Fruit fly (Drosophila melanogaster): ENCODE measurements around the gene Flad2.
"Not testable (repeated sequence)": the region's sequence is repeated elsewhere in the genome, so short reads cannot be mapped to it uniquely, and the experiment has no call there.

DNA sequence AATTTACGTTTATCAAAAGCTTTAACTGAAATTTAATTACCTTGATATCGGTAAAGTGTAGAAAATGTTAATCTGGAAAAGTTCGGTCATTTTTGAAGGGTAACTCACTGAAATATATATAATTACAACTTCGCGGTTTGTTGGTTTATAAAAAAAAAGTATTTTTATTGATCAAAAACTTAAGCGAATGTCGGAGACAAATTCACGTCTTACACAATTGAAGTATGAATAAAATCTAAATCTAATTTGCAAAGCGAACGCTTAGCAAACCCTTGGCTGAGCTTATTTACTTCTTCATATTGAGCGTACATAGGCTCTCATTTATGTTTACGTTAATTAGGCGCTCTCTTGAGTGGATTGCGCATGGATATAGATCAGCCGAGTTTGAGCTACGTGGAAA, 37.1 kb downstream of the Flad2 start, which contains the start of gene Hsp60D:
- TF ChIP-seq usp (GFP tag; optimal IDR thresholded peaks at IDR 0.05); EcR (GFP tag; optimal IDR thresholded peaks at IDR 0.05); psq (optimal IDR thresholded peaks at IDR 0.05): not testable (repeated sequence)
